Fruit fly (Drosophila melanogaster): ENCODE measurements around the gene VhaAC39-2.
A peak's percentile ranks its signal among the peaks of the same experiment; 100 is the strongest.

VhaAC39-2 gene

DNA sequence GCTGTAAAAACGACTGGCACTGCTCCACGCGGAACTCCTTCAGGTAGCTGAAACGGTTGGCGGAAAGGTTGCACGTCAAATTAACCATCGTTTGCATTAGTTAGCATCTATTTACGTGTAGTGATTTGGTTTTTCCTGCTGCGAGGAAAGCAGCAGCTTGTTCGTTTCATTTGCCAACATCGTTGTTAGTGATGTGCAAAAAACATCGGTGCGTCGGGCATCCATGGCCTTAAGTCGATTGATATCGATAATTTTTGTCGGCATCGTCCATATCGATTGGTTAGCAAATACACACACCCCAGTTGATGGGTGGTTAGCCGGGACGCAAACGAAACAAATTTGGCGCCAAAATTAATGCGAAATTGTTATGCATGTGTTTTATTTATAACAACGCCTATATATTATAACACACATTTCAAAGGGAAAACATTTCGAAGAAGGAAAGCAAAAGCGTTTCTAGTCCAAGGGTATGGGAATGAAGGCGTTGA, 1.4 kb downstream of the VhaAC39-2 start, which contains the start of gene unk (continued):
- no peak for TF ChIP-seq CG10543 (GFP tag; optimal IDR thresholded peaks at IDR 0.05)
- peak; percentile 99 for TF ChIP-seq Opbp (GFP tag; IDR thresholded peaks at IDR 0.05; ENCODE audit: partially characterized antibody)
- peak; percentile 16 for TF ChIP-seq CG12659 (GFP tag; optimal IDR thresholded peaks at IDR 0.05)
- no peak for TF ChIP-seq C15 (GFP tag; IDR thresholded peaks at IDR 0.05)
- TF ChIP-seq lov (optimal IDR thresholded peaks at IDR 0.05): no peak
- no peak for TF ChIP-seq lov (GFP tag; IDR thresholded peaks at IDR 0.05)
- peak; percentile 34; the same call in 1 of the 2 replicates for TF ChIP-seq CG6272 (GFP tag; IDR thresholded peaks at IDR 0.05)
- no peak for TF ChIP-seq CG5245 (GFP tag; optimal IDR thresholded peaks at IDR 0.05)
- no peak for TF ChIP-seq CG15073 (GFP tag; optimal IDR thresholded peaks at IDR 0.05)
- peak; percentile 22 for TF ChIP-seq Xbp1 (GFP tag; optimal IDR thresholded peaks at IDR 0.05)
- no peak; the same call in 1 of the 3 replicates for TF ChIP-seq CG11456 (GFP tag; IDR thresholded peaks at IDR 0.05)
- no peak for TF ChIP-seq NC2α (GFP tag; optimal IDR thresholded peaks at IDR 0.05)
- no peak for TF ChIP-seq Fer3 (tag; optimal IDR thresholded peaks at IDR 0.05)
- peak; percentile 98 for TF ChIP-seq phol (tag; optimal IDR thresholded peaks at IDR 0.05)
- TF ChIP-seq Dfd (GFP tag; optimal IDR thresholded peaks at IDR 0.05): no peak
- TF ChIP-seq sisA (GFP tag; IDR thresholded peaks at IDR 0.05): no peak
- no peak for TF ChIP-seq dmrt99B (tag; optimal IDR thresholded peaks at IDR 0.05)
- TF ChIP-seq CG30431 (GFP tag; optimal IDR thresholded peaks at IDR 0.05): no peak
- no peak for TF ChIP-seq vfl (GFP tag; optimal IDR thresholded peaks at IDR 0.05)
- no peak for TF ChIP-seq trh (GFP tag; optimal IDR thresholded peaks at IDR 0.05)
- no peak for TF ChIP-seq D19A (tag; optimal IDR thresholded peaks at IDR 0.05)
- TF ChIP-seq jing (GFP tag; optimal IDR thresholded peaks at IDR 0.05): no peak
- TF ChIP-seq CG9437 (GFP tag; optimal IDR thresholded peaks at IDR 0.05): no peak
- TF ChIP-seq ranshi (GFP tag; IDR thresholded peaks at IDR 0.05): no peak
- no peak for TF ChIP-seq CG12071 (GFP tag; optimal IDR thresholded peaks at IDR 0.05)
- TF ChIP-seq repo (GFP tag; optimal IDR thresholded peaks at IDR 0.05): no peak
- peak; percentile 38; the same call in 1 of the 2 replicates for TF ChIP-seq al (GFP tag; IDR thresholded peaks at IDR 0.05)
- no peak for TF ChIP-seq CG1792 (GFP tag; optimal IDR thresholded peaks at IDR 0.05)
- peak; percentile 99 for TF ChIP-seq Dref (GFP tag; IDR thresholded peaks at IDR 0.05)
- TF ChIP-seq maf-S (GFP tag; optimal IDR thresholded peaks at IDR 0.05): no peak
- no peak for TF ChIP-seq jumu (GFP tag; optimal IDR thresholded peaks at IDR 0.05)
- TF ChIP-seq Gug (GFP tag; IDR thresholded peaks at IDR 0.05): peak; percentile 50; the same call in 1 of the 4 replicates
- TF ChIP-seq CG16779 (GFP tag; IDR thresholded peaks at IDR 0.05): no peak
- no peak for TF ChIP-seq CG6813 (GFP tag; optimal IDR thresholded peaks at IDR 0.05)
- no peak for TF ChIP-seq CG17568 (GFP tag; optimal IDR thresholded peaks at IDR 0.05)
- no peak for TF ChIP-seq CG6765 (GFP tag; optimal IDR thresholded peaks at IDR 0.05)
- peak; percentile 86 for TF ChIP-seq Med (GFP tag)
- TF ChIP-seq CG2875 (GFP tag; optimal IDR thresholded peaks at IDR 0.05): no peak
- TF ChIP-seq CG7556 (GFP tag; optimal IDR thresholded peaks at IDR 0.05): no peak
- peak; percentile 65; the same call in 1 of the 2 replicates for TF ChIP-seq sob (GFP tag; IDR thresholded peaks at IDR 0.05)
- TF ChIP-seq trem (tag; optimal IDR thresholded peaks at IDR 0.05): peak; percentile 38
- no peak for TF ChIP-seq CG10431 (GFP tag; optimal IDR thresholded peaks at IDR 0.05)
- peak; percentile 84 for TF ChIP-seq CG2116 (GFP tag; optimal IDR thresholded peaks at IDR 0.05)
- peak; percentile 24 for TF ChIP-seq ems (GFP tag; optimal IDR thresholded peaks at IDR 0.05)
- no peak for TF ChIP-seq cato (GFP tag; optimal IDR thresholded peaks at IDR 0.05; ENCODE audit: borderline replicate concordance)
- TF ChIP-seq D19B (GFP tag; optimal IDR thresholded peaks at IDR 0.05): no peak
- TF ChIP-seq TFAM (GFP tag; optimal IDR thresholded peaks at IDR 0.05): no peak
- TF ChIP-seq CG15696 (tag; optimal IDR thresholded peaks at IDR 0.05): no peak
- TF ChIP-seq CG12942 (GFP tag; optimal IDR thresholded peaks at IDR 0.05): no peak
- no peak for TF ChIP-seq Dek (tag; optimal IDR thresholded peaks at IDR 0.05)
- TF ChIP-seq caup (GFP tag; optimal IDR thresholded peaks at IDR 0.05; ENCODE audit: severe bottlenecking): no peak

All from whole organism, embryonic.